Worm (Caenorhabditis elegans) whole organism, midembryonic: ENCODE data around the gene C39D10.8.

ENCODE experiments used
- T22C8.4 ChIP-seq: fragments of 200-800 bp; sonication (Bioruptor generic); IDR thresholded peaks from 2 replicates; pipeline ENCODE4 v1.3.6; 2022; ENCODE audit warnings: missing genetic modification characterization, missing compliant biosample characterization
- cog-1 ChIP-seq: sonication (generic microtip); optimal IDR thresholded peaks from 2 replicates; lab custom pipeline; 2016; ENCODE audit warnings: missing genetic modification characterization, missing compliant biosample characterization
- flt-1 ChIP-seq: fragments of 200-800 bp; sonication (Bioruptor generic); IDR thresholded peaks from 2 replicates; pipeline ENCODE4 v1.3.6; 2022; ENCODE audit warnings: missing genetic modification characterization, missing compliant biosample characterization
- klf-2 ChIP-seq: fragments of 200-800 bp; sonication (Bioruptor generic); conservative IDR thresholded peaks from 2 replicates; pipeline ENCODE4 v1.3.6; 2022; ENCODE audit warnings: missing genetic modification reagents, missing genetic modification characterization, missing compliant biosample characterization
- med-1 ChIP-seq: sonication (generic microtip); optimal IDR thresholded peaks from 2 replicates; lab custom pipeline; 2017; ENCODE audit warnings: missing genetic modification characterization, mild to moderate bottlenecking, missing compliant biosample characterization, antibody characterized with exemption, missing genetic modification reagents; ENCODE audit not compliant: insufficient read depth
- ref-1 ChIP-seq: fragments of 200-800 bp; sonication (Bioruptor generic); conservative IDR thresholded peaks from 2 replicates; pipeline ENCODE4 v1.3.6; 2022; ENCODE audit warnings: missing genetic modification reagents, missing genetic modification characterization, missing compliant biosample characterization
- tab-1 ChIP-seq: fragments of 200-800 bp; sonication (Bioruptor generic); IDR thresholded peaks from 2 replicates; pipeline ENCODE4 v1.3.6; 2022; ENCODE audit warnings: missing genetic modification characterization, missing compliant biosample characterization
- ztf-23 ChIP-seq: fragments of 200-800 bp; sonication (Bioruptor generic); IDR thresholded peaks from 2 replicates; pipeline ENCODE4 v1.3.6; 2022; ENCODE audit warnings: missing genetic modification reagents, missing genetic modification characterization, missing compliant biosample characterization
- ztf-29 ChIP-seq: fragments of 200-800 bp; sonication (Bioruptor generic); IDR thresholded peaks from 2 replicates; pipeline ENCODE4 v1.3.6; 2022; ENCODE audit warnings: missing genetic modification reagents, missing genetic modification characterization, missing compliant biosample characterization

C39D10.8 gene

ce11 chrX:7900180-7900579 lies 19.4 kb upstream of the C39D10.8 start:
- TF ChIP-seq klf-2 (GFP tag; lab: Robert Waterston, UW) (no peak), ztf-29 (GFP tag; lab: Robert Waterston, UW) (no peak), T22C8.4 (GFP tag; lab: Robert Waterston, UW) (no peak)

DNA sequence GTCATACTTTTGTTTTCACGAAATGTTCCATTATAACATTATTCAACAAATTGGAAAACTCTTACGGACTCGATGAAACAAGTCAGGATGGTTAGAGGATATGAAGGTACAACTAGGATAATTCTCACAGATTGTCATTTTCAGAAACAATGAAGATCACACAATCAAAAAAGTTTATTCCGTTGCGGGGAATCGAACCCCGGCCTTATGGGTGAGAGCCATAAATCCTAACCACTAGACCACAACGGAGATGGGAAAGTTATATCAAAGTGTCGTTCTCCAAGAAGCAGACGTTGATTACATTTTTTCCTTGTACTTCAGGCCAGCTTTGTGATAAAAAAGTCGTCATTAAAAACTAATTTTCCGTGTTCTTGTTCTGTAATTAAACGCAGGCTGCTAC lies 17.4 kb upstream of the C39D10.8 start:
- no peak for TF ChIP-seq klf-2 (GFP tag; lab: Robert Waterston, UW)
- TF ChIP-seq tab-1, result no peak
- no peak for TF ChIP-seq ztf-29 (GFP tag; lab: Robert Waterston, UW)
- no peak for TF ChIP-seq flt-1 (GFP tag; lab: Robert Waterston, UW)

DNA sequence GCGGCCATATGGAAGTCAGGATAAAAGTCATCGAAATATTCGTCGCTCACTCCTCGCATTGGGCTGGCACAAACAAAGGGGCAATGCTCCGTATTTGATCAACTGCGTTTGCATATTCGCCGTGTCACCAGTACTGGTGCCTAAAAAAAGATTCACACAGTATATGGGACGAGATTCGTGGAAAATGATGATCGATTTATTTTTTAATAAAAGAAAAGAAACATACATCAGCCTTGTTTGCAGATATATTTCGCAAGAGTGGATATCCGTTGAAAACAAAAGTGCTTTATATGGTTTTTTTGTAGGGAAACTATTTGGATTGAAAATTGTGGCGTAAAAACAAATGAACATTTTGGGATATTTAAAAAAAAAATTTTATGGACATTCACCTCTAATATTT lies 16.9 kb upstream of the C39D10.8 start, which contains the start of gene latd-1:
TSS of gene latd-1 (minus strand) at position 101 of the 400 bp plus-strand sequence.
- TF ChIP-seq ztf-29 (GFP tag; lab: Robert Waterston, UW) (no peak), tab-1 (no peak), med-1 (no peak), ref-1 (GFP tag; lab: Robert Waterston, UW) (no peak), ztf-23 (GFP tag; lab: Robert Waterston, UW) (no peak), cog-1 (tag; lab: Kevin White, UChicago) (no peak), klf-2 (GFP tag; lab: Robert Waterston, UW) (no peak), flt-1 (GFP tag; lab: Robert Waterston, UW) (no peak), T22C8.4 (GFP tag; lab: Robert Waterston, UW) (no peak; the same call in 1 of the 2 replicates)

ce11 chrX:7892296-7892695 lies 11.5 kb upstream of the C39D10.8 start, which contains the start of gene C39D10.5:
TSS of gene C39D10.5 (minus strand) at chrX:7892396.
- TF ChIP-seq T22C8.4 (GFP tag; lab: Robert Waterston, UW) (no peak), flt-1 (GFP tag; lab: Robert Waterston, UW) (no peak), med-1 (no peak), tab-1 (no peak), klf-2 (GFP tag; lab: Robert Waterston, UW) (no peak), ztf-29 (GFP tag; lab: Robert Waterston, UW) (no peak), ztf-23 (GFP tag; lab: Robert Waterston, UW) (no peak), ref-1 (GFP tag; lab: Robert Waterston, UW) (no peak), cog-1 (tag; lab: Kevin White, UChicago) (no peak)

DNA sequence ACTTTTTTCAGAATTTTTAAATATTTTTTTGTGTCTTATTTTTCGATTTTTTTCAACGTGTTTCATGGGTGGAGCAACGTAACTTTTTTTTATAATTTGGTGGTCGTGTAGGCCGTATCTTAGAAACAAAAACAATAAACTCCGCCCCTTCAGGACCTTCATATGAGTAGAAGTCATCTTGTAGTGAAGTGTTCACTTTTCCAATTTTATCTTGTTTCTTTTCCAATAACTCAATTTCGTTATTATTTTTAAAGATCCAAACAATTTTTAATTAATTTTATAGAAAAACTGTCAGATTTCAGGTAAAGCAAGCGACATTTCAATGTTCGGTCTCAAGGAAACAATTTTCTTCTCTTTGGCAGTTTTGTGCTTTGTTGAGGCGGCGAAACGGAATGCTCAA lies 8.2 kb upstream of the C39D10.8 start, which contains the start of gene C39D10.2:
TSS of gene C39D10.2 (plus strand) at position 301 of the 400 bp plus-strand sequence.
- TF ChIP-seq tab-1, result no peak
- TF ChIP-seq cog-1 (tag; lab: Kevin White, UChicago), result no peak
- no peak for TF ChIP-seq flt-1 (GFP tag; lab: Robert Waterston, UW)
- TF ChIP-seq med-1, result no peak
- no peak for TF ChIP-seq T22C8.4 (GFP tag; lab: Robert Waterston, UW)
- TF ChIP-seq ref-1 (GFP tag; lab: Robert Waterston, UW), result no peak
- TF ChIP-seq klf-2 (GFP tag; lab: Robert Waterston, UW), result no peak
- TF ChIP-seq ztf-23 (GFP tag; lab: Robert Waterston, UW), result no peak
- TF ChIP-seq ztf-29 (GFP tag; lab: Robert Waterston, UW), result no peak

DNA sequence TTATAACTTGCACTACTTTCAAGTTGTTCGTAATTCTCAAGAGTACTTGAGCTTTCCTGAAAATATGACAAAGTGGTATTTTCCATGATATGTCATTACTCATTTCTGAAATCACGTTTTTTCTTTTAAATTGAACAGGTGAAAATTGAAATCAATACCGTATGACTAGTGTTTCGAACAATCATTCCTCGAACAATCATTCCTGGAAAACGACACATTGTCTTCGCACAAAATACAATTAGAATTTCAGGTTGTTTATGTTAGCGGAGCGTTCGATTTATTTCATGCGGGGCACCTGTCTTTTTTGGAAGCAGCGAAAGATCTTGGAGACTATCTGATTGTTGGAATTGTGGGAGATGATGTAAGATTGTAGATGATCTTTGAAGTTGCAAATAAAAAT lies 5.5 kb upstream of the C39D10.8 start:
- TF ChIP-seq tab-1 (no peak), cog-1 (tag; lab: Kevin White, UChicago) (no peak), ztf-29 (GFP tag; lab: Robert Waterston, UW) (no peak)

- TF ChIP-seq cog-1 (tag; lab: Kevin White, UChicago) (no peak), T22C8.4 (GFP tag; lab: Robert Waterston, UW) (no peak), med-1 (no peak)
Measured at ce11 chrX:7883994-7884393, 3.2 kb upstream of the C39D10.8 start, which contains the start of gene pcyt-2.2. TSS of gene pcyt-2.2 (plus strand) at chrX:7884294.

- TF ChIP-seq cog-1 (tag; lab: Kevin White, UChicago) (no peak), ref-1 (GFP tag; lab: Robert Waterston, UW) (no peak), T22C8.4 (GFP tag; lab: Robert Waterston, UW) (no peak), klf-2 (GFP tag; lab: Robert Waterston, UW) (no peak), ztf-29 (GFP tag; lab: Robert Waterston, UW) (no peak), ztf-23 (GFP tag; lab: Robert Waterston, UW) (no peak), med-1 (no peak), flt-1 (GFP tag; lab: Robert Waterston, UW) (no peak), tab-1 (no peak)
Measured at ce11 chrX:7881307-7881706, 559 bp upstream of the C39D10.8 start.

- TF ChIP-seq T22C8.4 (GFP tag; lab: Robert Waterston, UW) (no peak), ref-1 (GFP tag; lab: Robert Waterston, UW) (no peak), klf-2 (GFP tag; lab: Robert Waterston, UW) (no peak), ztf-29 (GFP tag; lab: Robert Waterston, UW) (no peak), tab-1 (no peak), flt-1 (GFP tag; lab: Robert Waterston, UW) (no peak), cog-1 (tag; lab: Kevin White, UChicago) (no peak), med-1 (no peak)
Measured at ce11 chrX:7875854-7876253, 4.9 kb downstream of the C39D10.8 start, which contains the start of gene cca-1. TSS of gene cca-1 (minus strand) at chrX:7875954.

- no peak for TF ChIP-seq flt-1 (GFP tag; lab: Robert Waterston, UW)
- no peak for TF ChIP-seq cog-1 (tag; lab: Kevin White, UChicago)
- TF ChIP-seq klf-2 (GFP tag; lab: Robert Waterston, UW), result no peak
- TF ChIP-seq ztf-29 (GFP tag; lab: Robert Waterston, UW), result no peak
- TF ChIP-seq med-1, result no peak
- no peak for TF ChIP-seq ref-1 (GFP tag; lab: Robert Waterston, UW)
Measured at ce11 chrX:7873350-7873749, 7.4 kb downstream of the C39D10.8 start.
